Fruit fly (Drosophila melanogaster): ENCODE results near the gene pit.

DNA sequence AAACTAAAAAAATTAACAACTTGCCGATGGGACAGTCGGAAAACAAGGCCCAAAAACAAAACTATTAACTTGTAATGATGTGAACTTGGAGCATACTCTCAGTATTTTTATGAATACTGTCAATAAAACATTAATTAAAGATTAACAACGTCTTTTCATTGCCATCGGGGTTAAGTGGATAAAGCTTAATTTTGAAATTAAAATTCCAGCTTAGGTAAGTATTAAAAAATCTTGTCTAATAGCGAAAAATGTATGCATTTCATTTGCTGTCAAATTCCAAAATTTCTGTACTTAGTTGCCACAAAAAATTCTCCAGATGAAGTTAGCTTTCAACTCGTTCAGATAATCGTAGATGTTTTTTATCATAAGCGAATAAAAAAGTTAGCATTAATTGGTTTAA lies 19.7 kb upstream of the pit start, which contains the start of gene Theg:
- TF ChIP-seq pan (optimal IDR thresholded peaks at IDR 0.05) (no peak), usp (GFP tag; optimal IDR thresholded peaks at IDR 0.05) (no peak), CG8478 (optimal IDR thresholded peaks at IDR 0.05) (no peak), psq (optimal IDR thresholded peaks at IDR 0.05) (no peak), Dll (optimal IDR thresholded peaks at IDR 0.05) (no peak), EcR (GFP tag; optimal IDR thresholded peaks at IDR 0.05) (no peak)

All from whole organism.